Worm (Caenorhabditis elegans) whole organism, mixed stage, embryonic: ENCODE measurements around the gene C16C8.18.

Experiments used
- ces-1 ChIP-seq: fragments of 150-350 bp; optimal IDR thresholded peaks from 2 replicates; lab custom pipeline; 2014; ENCODE audit warnings: missing biosample characterization, missing genetic modification reagents, missing genetic modification characterization
- drap-1 ChIP-seq: fragments of 200-800 bp; sonication (Bioruptor generic); optimal IDR thresholded peaks from 3 replicates; lab custom pipeline; 2018; ENCODE audit warnings: mild to moderate bottlenecking, missing genetic modification characterization, missing compliant biosample characterization
- elt-1 ChIP-seq: sonication (generic microtip); optimal IDR thresholded peaks from 2 replicates; lab custom pipeline; 2017; ENCODE audit warnings: missing genetic modification characterization, mild to moderate bottlenecking, missing compliant biosample characterization, antibody characterized with exemption, moderate library complexity, borderline replicate concordance; ENCODE audit not compliant: insufficient read depth
- elt-3 ChIP-seq: fragments of 150-350 bp; optimal IDR thresholded peaks from 2 replicates; lab custom pipeline; 2014; ENCODE audit warnings: missing biosample characterization, missing genetic modification characterization
- lin-13 ChIP-seq: fragments of 150-350 bp; optimal IDR thresholded peaks from 2 replicates; lab custom pipeline; 2014; ENCODE audit warnings: missing biosample characterization, missing genetic modification characterization
- lsy-2 ChIP-seq: fragments of 150-350 bp; optimal IDR thresholded peaks from 2 replicates; lab custom pipeline; 2014; ENCODE audit warnings: missing biosample characterization, missing genetic modification characterization
- nhr-12 ChIP-seq: fragments of 150-350 bp; optimal IDR thresholded peaks from 2 replicates; lab custom pipeline; 2014; ENCODE audit warnings: missing biosample characterization, missing genetic modification characterization
- nhr-76 ChIP-seq: sonication (generic microtip); optimal IDR thresholded peaks from 2 replicates; lab custom pipeline; 2017; ENCODE audit warnings: missing biosample characterization, missing genetic modification characterization
- snpc-4 ChIP-seq: fragments of 150-350 bp; optimal IDR thresholded peaks from 2 replicates; lab custom pipeline; 2014; ENCODE audit warnings: missing biosample characterization, missing genetic modification characterization
- tbx-8 ChIP-seq: fragments of 200-800 bp; sonication (Bioruptor generic); optimal IDR thresholded peaks from 2 replicates; lab custom pipeline; 2018; ENCODE audit warnings: mild to moderate bottlenecking, missing genetic modification characterization, moderate library complexity, missing compliant biosample characterization
- unc-62 ChIP-seq: fragments of 150-350 bp; optimal IDR thresholded peaks from 2 replicates; lab custom pipeline; 2014; ENCODE audit warnings: missing biosample characterization, missing genetic modification reagents, missing genetic modification characterization

DNA sequence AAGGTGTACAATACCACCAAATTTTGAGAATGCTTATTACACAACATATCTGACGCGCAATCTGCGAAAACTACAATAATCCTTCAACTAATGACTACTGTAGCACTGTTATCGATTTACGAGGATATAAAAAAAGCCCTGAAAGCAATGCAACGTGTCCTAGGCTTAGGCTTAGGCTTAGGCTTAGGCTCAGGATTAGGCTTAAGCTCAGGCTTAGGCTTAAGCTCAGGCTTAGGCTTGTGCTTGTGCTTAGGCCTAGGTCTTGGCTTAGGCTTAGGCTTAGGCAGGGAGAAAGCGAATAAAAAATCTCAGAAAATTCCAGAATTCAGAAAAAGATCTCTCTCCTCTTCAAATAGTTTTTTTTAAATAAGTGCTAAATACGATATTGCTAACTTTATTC is 29.7 kb downstream of the C16C8.18 start:
- TF ChIP-seq lsy-2 (tag; lab: Kevin White, UChicago) = no peak
- TF ChIP-seq lin-13 (tag; lab: Kevin White, UChicago) = no peak
- TF ChIP-seq tbx-8 (GFP tag; lab: Kevin White, UChicago) = no peak
- TF ChIP-seq drap-1 (GFP tag; lab: Kevin White, UChicago) = no peak
- TF ChIP-seq elt-3 (tag; lab: Kevin White, UChicago) = no peak
- TF ChIP-seq ces-1 (GFP tag; lab: Kevin White, UChicago) = no peak
- no peak for TF ChIP-seq nhr-12 (tag; lab: Kevin White, UChicago)
- no peak for TF ChIP-seq snpc-4
- TF ChIP-seq elt-1 (tag; lab: Kevin White, UChicago) = no peak
- no peak for TF ChIP-seq unc-62 (GFP tag; lab: Kevin White, UChicago)
- TF ChIP-seq nhr-76 (tag; lab: Kevin White, UChicago) = no peak
